Fruit fly (Drosophila melanogaster) Kc167 (cell line): Measurements from ENCODE around the gene Acp95EF.

Experiments used
- h ChIP-seq: fragments of >200 bp; optimal IDR thresholded peaks from 3 replicates; lab custom pipeline; 2018; ENCODE audit warnings: missing external identifiers

Acp95EF gene

dm6 chr3R:24278738-24279137 is 50.0 kb downstream of the Acp95EF start:
- no peak for TF ChIP-seq h (lab: Kevin White, UChicago)
